Worm (Caenorhabditis elegans): ENCODE data around the gene gpcp-1.

Gene gpcp-1

ce11 chrX:3139516-3140301 lies 29.3 kb upstream of the gpcp-1 start:
- TF ChIP-seq ceh-58 (GFP tag; IDR thresholded peaks at IDR 0.05) (no peak), repo-1 (tag; optimal IDR thresholded peaks at IDR 0.05) (no peak), efl-1 (GFP tag; optimal IDR thresholded peaks at IDR 0.05) (no peak), hsf-1 (GFP tag; IDR thresholded peaks at IDR 0.05) (no peak), egl-18 (GFP tag; IDR thresholded peaks at IDR 0.05) (no peak), pbrm-1 (GFP tag; IDR thresholded peaks at IDR 0.05) (no peak), tbx-9 (tag; optimal IDR thresholded peaks at IDR 0.05; ENCODE audit: borderline replicate concordance) (no peak), snpc-4 (GFP tag; optimal IDR thresholded peaks at IDR 0.05) (no peak), snpc-4 (tag; optimal IDR thresholded peaks at IDR 0.05) (no peak), nfyb-1 (GFP tag; IDR thresholded peaks at IDR 0.05) (no peak), B0019.2 (GFP tag; conservative IDR thresholded peaks at IDR 0.05) (no peak), T07F8.4 (tag; optimal IDR thresholded peaks at IDR 0.05) (no peak), F55B11.4 (tag; optimal IDR thresholded peaks at IDR 0.05; ENCODE audit: borderline replicate concordance, insufficient read depth) (no peak), F23B12.7 (tag; optimal IDR thresholded peaks at IDR 0.05; ENCODE audit: insufficient read depth) (no peak)

DNA sequence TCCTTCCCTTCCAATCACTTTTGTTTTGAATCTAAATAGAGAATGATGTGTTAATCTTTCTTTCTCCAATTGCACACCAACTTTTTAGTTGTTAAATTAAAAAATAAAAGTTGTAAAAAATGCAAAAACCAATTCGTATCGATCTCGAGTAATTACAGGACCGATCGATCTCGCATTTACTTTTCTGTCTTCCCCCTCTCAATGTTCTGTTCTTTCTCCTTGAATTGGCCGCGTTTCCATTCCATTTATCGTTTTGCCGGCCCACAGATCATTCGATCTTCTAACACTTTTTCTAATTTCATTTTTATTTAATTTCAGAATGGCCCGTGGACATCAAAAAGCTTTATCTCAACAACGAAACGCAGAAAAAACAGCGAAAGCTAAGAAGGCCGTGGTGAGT lies 24.8 kb upstream of the gpcp-1 start, which contains the start of gene K10B3.1:
K10B3.1 (plus strand) TSS at position 301 of the 400 bp plus-strand sequence.
- TF ChIP-seq dpl-1 (GFP tag; optimal IDR thresholded peaks at IDR 0.05) = no peak

DNA sequence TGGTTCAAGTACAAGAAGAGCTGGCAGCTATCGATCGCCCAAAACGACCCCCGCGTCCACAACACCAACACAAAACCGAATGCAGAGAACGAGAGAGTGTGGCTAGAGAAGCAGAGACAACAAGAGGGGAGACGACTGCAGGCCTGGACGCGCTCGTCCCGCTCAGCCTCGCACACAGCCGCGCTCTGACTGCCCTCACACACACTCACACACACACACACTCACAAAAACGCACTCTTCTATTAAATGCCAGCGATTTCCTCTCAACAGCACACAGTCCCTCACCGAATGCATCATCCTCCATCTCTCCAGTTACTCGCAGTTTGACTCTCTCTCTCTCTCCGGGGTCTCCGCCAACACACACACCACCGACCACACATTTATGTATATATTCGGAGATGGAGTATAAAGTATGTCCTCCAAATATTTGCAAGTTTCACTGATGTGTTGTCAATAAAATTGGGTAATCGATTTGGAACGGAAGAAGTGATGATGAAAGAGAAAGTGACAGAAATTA lies 17.3 kb upstream of the gpcp-1 start:
- peak; percentile 94 for TF ChIP-seq pha-4 (tag; optimal IDR thresholded peaks at IDR 0.05)
- no peak for TF ChIP-seq akir-1 (GFP tag; optimal IDR thresholded peaks at IDR 0.05)
- TF ChIP-seq die-1 (tag; optimal IDR thresholded peaks at IDR 0.05) = peak; percentile 54
- 0 out of 2 replicates have a peak, but pooled peaks have one; percentile 19 for TF ChIP-seq Y67H2A.10 (GFP tag; conservative IDR thresholded peaks at IDR 0.05)
- no peak for TF ChIP-seq sea-2 (GFP tag; IDR thresholded peaks at IDR 0.05)
- TF ChIP-seq madf-10 (tag; optimal IDR thresholded peaks at IDR 0.05) = peak; percentile 85
- TF ChIP-seq ceh-79 (tag; optimal IDR thresholded peaks at IDR 0.05) = peak; percentile 47
- peak; percentile 42 for TF ChIP-seq nhr-27 (tag; optimal IDR thresholded peaks at IDR 0.05)
- TF ChIP-seq K11D2.4 (GFP tag; IDR thresholded peaks at IDR 0.05) = peak; percentile 76
- TF ChIP-seq ztf-22 (GFP tag; optimal IDR thresholded peaks at IDR 0.05) = peak; percentile 87
- TF ChIP-seq snpc-1.1 (tag; optimal IDR thresholded peaks at IDR 0.05; ENCODE audit: insufficient read depth) = peak; percentile 23
- no peak for TF ChIP-seq cebp-2 (GFP tag; IDR thresholded peaks at IDR 0.05)
- no peak for TF ChIP-seq F37B4.10 (GFP tag; IDR thresholded peaks at IDR 0.05)
- TF ChIP-seq let-607 (tag; optimal IDR thresholded peaks at IDR 0.05) = peak; percentile 72 to 75
- peak; percentile 56 for TF ChIP-seq tlf-1 (GFP tag; optimal IDR thresholded peaks at IDR 0.05)
- peak; percentile 13 for TF ChIP-seq B0261.1 (tag; optimal IDR thresholded peaks at IDR 0.05)
- TF ChIP-seq Y95B8A.8 (GFP tag; IDR thresholded peaks at IDR 0.05) = 0 out of 2 replicates have a peak, but pooled peaks have one; percentile 22
- no peak for TF ChIP-seq hlh-12 (tag; optimal IDR thresholded peaks at IDR 0.05)
- peak; percentile 87 for TF ChIP-seq pbrm-1 (GFP tag; IDR thresholded peaks at IDR 0.05)
- no peak for TF ChIP-seq fkh-3 (tag; optimal IDR thresholded peaks at IDR 0.05)
- TF ChIP-seq snpc-1.3 (tag; optimal IDR thresholded peaks at IDR 0.05; ENCODE audit: insufficient read depth) = no peak
- peak; percentile 88 for TF ChIP-seq chd-7 (tag; optimal IDR thresholded peaks at IDR 0.05)
- peak; percentile 63 for TF ChIP-seq ztf-18 (tag; optimal IDR thresholded peaks at IDR 0.05)
- TF ChIP-seq nhr-120 (GFP tag; IDR thresholded peaks at IDR 0.05) = no peak
- peak; percentile 65 for TF ChIP-seq nhr-90 (tag; optimal IDR thresholded peaks at IDR 0.05)
- TF ChIP-seq lsy-27 (tag; optimal IDR thresholded peaks at IDR 0.05; ENCODE audit: borderline replicate concordance, insufficient read depth) = no peak
- peak; percentile 83 for TF ChIP-seq repo-1 (tag; optimal IDR thresholded peaks at IDR 0.05)
- no peak for TF ChIP-seq ccch-3 (GFP tag; optimal IDR thresholded peaks at IDR 0.05)
- no peak for TF ChIP-seq aptf-2 (GFP tag; conservative IDR thresholded peaks at IDR 0.05)
- TF ChIP-seq lir-1 (GFP tag; conservative IDR thresholded peaks at IDR 0.05) = peak; percentile 99

Data from whole organism, young adult.